Worm (Caenorhabditis elegans): ENCODE results near the gene M04B2.7.

DNA sequence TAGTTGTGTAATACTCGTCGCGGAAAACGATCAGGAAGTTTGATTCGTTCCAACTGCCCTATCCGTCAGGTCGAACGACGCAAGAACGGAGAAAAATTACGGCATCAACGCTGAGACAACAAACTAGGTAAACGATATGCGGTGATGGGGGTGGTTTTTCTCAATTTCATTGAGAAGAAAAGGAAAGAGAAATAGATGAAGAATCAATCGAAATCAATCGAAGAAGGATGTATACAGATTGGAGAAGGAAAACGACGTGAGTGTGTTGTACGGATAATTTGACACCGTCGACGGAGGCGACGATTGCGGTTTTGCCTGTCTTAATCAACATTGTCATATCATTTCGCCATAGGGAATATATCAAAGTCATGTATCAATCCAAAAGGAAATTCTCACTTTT, 54.7 kb downstream of the M04B2.7 start:
- TF ChIP-seq W03F9.2 (tag; optimal IDR thresholded peaks at IDR 0.05) (no peak), dao-5 (tag; optimal IDR thresholded peaks at IDR 0.05) (no peak), him-1 (tag; optimal IDR thresholded peaks at IDR 0.05) (no peak)
